Fruit fly (Drosophila melanogaster) S2 (cell line): Measurements from ENCODE around the gene uif.

ENCODE experiments used
- CG8478 ChIP-seq: fragments of >200 bp; optimal IDR thresholded peaks from 2 replicates; lab custom pipeline; 2018
- CTCF ChIP-seq, 2 experiments: fragments of >200 bp; optimal IDR thresholded peaks; 2 replicates each; lab custom pipeline; 2018

DNA sequence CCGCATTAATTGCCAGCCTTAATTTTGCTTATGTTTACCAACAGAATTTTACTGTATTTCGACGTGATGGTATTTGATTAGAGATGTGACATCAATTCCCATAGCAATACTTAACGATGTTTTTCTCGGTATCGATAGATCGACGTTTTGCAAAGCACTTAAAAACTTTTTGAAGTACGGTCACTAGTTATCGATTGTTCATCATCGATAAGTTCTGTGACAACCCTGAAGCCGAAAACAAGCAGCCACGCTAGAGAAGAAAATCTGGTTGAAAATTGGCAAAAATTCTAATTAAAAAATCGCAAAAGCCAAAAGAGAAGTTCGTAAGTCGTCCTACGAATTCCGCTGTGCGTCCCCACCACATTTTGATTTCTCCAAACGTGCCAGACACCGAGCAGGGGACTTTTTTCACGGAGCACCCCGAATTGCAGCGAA, 22.4 kb upstream of the uif start, which contains the start of the genes Rab30 and Caper:
- peak in 1 of 2 experiments; percentile 32 for TF ChIP-seq CTCF (optimal IDR thresholded peaks at IDR 0.05; lab: Kevin White, UChicago)
- TF ChIP-seq CG8478 (lab: Kevin White, UChicago) = no peak
